Fruit fly (Drosophila melanogaster): ENCODE results near the gene Xport-A.
A peak's percentile ranks its signal among the peaks of the same experiment; 100 is the strongest.

Gene Xport-A

dm6 chr3R:19875118-19875887 lies 39.9 kb downstream of the Xport-A start, which contains the start of gene Mrp5 (continued):
- TF ChIP-seq pzg (GFP tag; optimal IDR thresholded peaks at IDR 0.05) (peak; percentile 8), CG13894 (tag; optimal IDR thresholded peaks at IDR 0.05) (no peak), ase (GFP tag; IDR thresholded peaks at IDR 0.05) (peak; percentile 53; the same call in 2 of the 3 replicates), NK7.1 (GFP tag; optimal IDR thresholded peaks at IDR 0.05) (peak; percentile 6), CG2199 (GFP tag; IDR thresholded peaks at IDR 0.05) (no peak), CG7987 (GFP tag; optimal IDR thresholded peaks at IDR 0.05) (peak; percentile 17), aop (GFP tag; IDR thresholded peaks at IDR 0.05) (peak; percentile 49; the same call in 1 of the 2 replicates), CG10979 (tag; optimal IDR thresholded peaks at IDR 0.05) (peak; percentile 20), Ada2b (GFP tag; IDR thresholded peaks at IDR 0.05) (peak; percentile 60), CG12104 (GFP tag; optimal IDR thresholded peaks at IDR 0.05) (no peak), Rfx (GFP tag; IDR thresholded peaks at IDR 0.05) (peak; percentile 77), CG13624 (GFP tag; optimal IDR thresholded peaks at IDR 0.05) (peak; percentile 17), phol (tag; optimal IDR thresholded peaks at IDR 0.05) (peak; percentile 36), Opbp (GFP tag; IDR thresholded peaks at IDR 0.05; ENCODE audit: partially characterized antibody) (no peak), sima (GFP tag; optimal IDR thresholded peaks at IDR 0.05) (no peak), mirr (GFP tag; optimal IDR thresholded peaks at IDR 0.05) (peak; percentile 16), CG11695 (GFP tag; IDR thresholded peaks at IDR 0.05) (peak; percentile 51; the same call in 1 of the 3 replicates), HLH4C (GFP tag; IDR thresholded peaks at IDR 0.05; ENCODE audit: partially characterized antibody) (0 out of 3 replicates have a peak, but pooled peaks have one; percentile 46), E2f1 (GFP tag; IDR thresholded peaks at IDR 0.05) (peak; percentile 62), chif (GFP tag; optimal IDR thresholded peaks at IDR 0.05) (no peak), CG9609 (GFP tag; optimal IDR thresholded peaks at IDR 0.05) (peak; percentile 12), CG6765 (GFP tag; optimal IDR thresholded peaks at IDR 0.05) (no peak), cato (GFP tag; optimal IDR thresholded peaks at IDR 0.05; ENCODE audit: borderline replicate concordance) (no peak), inv (GFP tag; IDR thresholded peaks at IDR 0.05; ENCODE audit: partially characterized antibody) (no peak), cwo (GFP tag; optimal IDR thresholded peaks at IDR 0.05) (no peak), D19A (tag; optimal IDR thresholded peaks at IDR 0.05) (peak; percentile 33), CG6654 (GFP tag; optimal IDR thresholded peaks at IDR 0.05) (no peak), CG11504 (tag; optimal IDR thresholded peaks at IDR 0.05) (no peak), chm (GFP tag; IDR thresholded peaks at IDR 0.05) (0 out of 2 replicates have a peak, but pooled peaks have one; percentile 51), lab (GFP tag; optimal IDR thresholded peaks at IDR 0.05) (peak; percentile 36), btn (GFP tag; optimal IDR thresholded peaks at IDR 0.05) (no peak), CG14667 (GFP tag; IDR thresholded peaks at IDR 0.05) (0 out of 2 replicates have a peak, but pooled peaks have one; percentile 16), CG13775 (GFP tag; optimal IDR thresholded peaks at IDR 0.05) (peak; percentile 51), tap (tag; optimal IDR thresholded peaks at IDR 0.05) (no peak), CG2116 (GFP tag; optimal IDR thresholded peaks at IDR 0.05) (no peak), repo (GFP tag; optimal IDR thresholded peaks at IDR 0.05) (no peak), CG31441 (GFP tag; IDR thresholded peaks at IDR 0.05) (peak; percentile 39), CTCF (GFP tag; optimal IDR thresholded peaks at IDR 0.05) (no peak), Asciz (GFP tag; optimal IDR thresholded peaks at IDR 0.05) (no peak), CG1603 (tag; optimal IDR thresholded peaks at IDR 0.05) (no peak), Dref (GFP tag; IDR thresholded peaks at IDR 0.05) (no peak), sqz (GFP tag; optimal IDR thresholded peaks at IDR 0.05) (no peak), CG14441 (GFP tag; IDR thresholded peaks at IDR 0.05) (peak; percentile 61), kay (GFP tag; optimal IDR thresholded peaks at IDR 0.05) (no peak), CG3163 (GFP tag; optimal IDR thresholded peaks at IDR 0.05) (no peak), CG15514 (GFP tag; optimal IDR thresholded peaks at IDR 0.05) (peak; percentile 32), CG16863 (GFP tag; optimal IDR thresholded peaks at IDR 0.05) (no peak), CG2712 (tag; optimal IDR thresholded peaks at IDR 0.05) (no peak), Mrtf (GFP tag; IDR thresholded peaks at IDR 0.05) (peak; percentile 36; the same call in 2 of the 3 replicates)

All from whole organism, embryonic.